Worm (Caenorhabditis elegans) whole organism, early embryonic: ENCODE results near the gene sre-1.

Experiments
- F13C5.2 ChIP-seq: sonication (generic microtip); optimal IDR thresholded peaks from 2 replicates; lab custom pipeline; 2017; ENCODE audit warnings: mild to moderate bottlenecking, missing genetic modification characterization, inconsistent platforms, missing compliant biosample characterization
- ama-1 ChIP-seq: fragments of 150-350 bp; optimal IDR thresholded peaks from 2 replicates; lab custom pipeline; 2014

DNA sequence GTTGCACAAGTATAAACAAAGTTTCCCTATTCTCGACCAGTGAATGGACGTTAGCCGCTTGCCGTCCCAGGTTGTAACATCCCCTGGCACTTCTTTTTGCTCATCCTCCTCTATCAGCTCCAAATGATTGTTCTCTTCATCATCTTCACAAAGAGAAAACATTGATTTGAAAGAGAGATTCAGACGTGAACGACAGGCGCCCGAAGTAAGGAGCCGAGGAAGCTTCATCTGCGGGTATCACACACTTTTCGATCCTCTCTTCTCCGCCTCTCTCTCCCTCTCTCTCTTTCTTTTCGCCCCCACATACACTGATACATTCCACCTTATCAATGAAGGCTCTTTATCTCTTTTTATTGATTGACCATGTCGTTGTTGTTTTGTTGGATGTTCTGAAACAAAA lies 13.3 kb downstream of the sre-1 start:
- no peak for TF ChIP-seq ama-1 (lab: Kevin White, UChicago)
- TF ChIP-seq F13C5.2 (tag; lab: Kevin White, UChicago) = no peak
